Worm (Caenorhabditis elegans): ENCODE measurements around the gene F16G10.7.

ce11 chrII:2411093-2411492 lies 31.0 kb upstream of the F16G10.7 start:
- no peak for TF ChIP-seq ama-1 (optimal IDR thresholded peaks at IDR 0.05)
- no peak for TF ChIP-seq pes-1 (GFP tag; IDR thresholded peaks at IDR 0.05)
- no peak for TF ChIP-seq tra-4 (tag; optimal IDR thresholded peaks at IDR 0.05)

Measured in whole organism, early embryonic.